5 worm cellular contexts compared by ENCODE assay signal in genomic region chrV:15085335-15085800, ce11.
A peak's percentile ranks its signal among the peaks of the same experiment; 100 is the strongest.
TF ChIP-seq lines count a peak whose summit lies in the region.

ahsa-1 (minus strand) TSS chrV:15085385.
C01G10.7 (plus strand) TSS chrV:15085747.

TF ChIP-seq in whole organism, L1 larva, 84 proteins besides CTCF, POLR2A, EP300 and RAD21 (continues in another document):
- TF ChIP-seq fkh-4 (tag; optimal IDR thresholded peaks at IDR 0.05; lab: Kevin White, UChicago; ENCODE audit: borderline replicate concordance): peak; percentile 94
- peak; percentile 94 for TF ChIP-seq dsc-1 (tag; optimal IDR thresholded peaks at IDR 0.05; lab: Kevin White, UChicago)
- no peak for TF ChIP-seq nhr-28 (tag; optimal IDR thresholded peaks at IDR 0.05; lab: Kevin White, UChicago)
- TF ChIP-seq lsy-2 (tag; optimal IDR thresholded peaks at IDR 0.05; lab: Kevin White, UChicago): peak; percentile 89 to 93
- TF ChIP-seq efl-1 (optimal IDR thresholded peaks at IDR 0.05; lab: Kevin White, UChicago): peak; percentile 84 to 85
- peak; percentile 83 to 97 for TF ChIP-seq efl-1 (GFP tag; optimal IDR thresholded peaks at IDR 0.05 in 1 of 2; lab: Kevin White, UChicago)
- no peak for TF ChIP-seq ets-5 (GFP tag; IDR thresholded peaks at IDR 0.05; lab: Robert Waterston, UW)
- no peak for TF ChIP-seq egl-27 (tag; optimal IDR thresholded peaks at IDR 0.05; lab: Kevin White, UChicago)
- TF ChIP-seq ztf-11 (tag; optimal IDR thresholded peaks at IDR 0.05; lab: Kevin White, UChicago): peak in 1 of 2 experiments; percentile 94
- no peak for TF ChIP-seq egl-13 (tag; optimal IDR thresholded peaks at IDR 0.05; lab: Kevin White, UChicago)
- TF ChIP-seq rnt-1 (tag; optimal IDR thresholded peaks at IDR 0.05; lab: Kevin White, UChicago): peak; percentile 99
- no peak for TF ChIP-seq pag-3 (tag; optimal IDR thresholded peaks at IDR 0.05; lab: Kevin White, UChicago; ENCODE audit: borderline replicate concordance, insufficient read depth)
- no peak for TF ChIP-seq ces-1 (GFP tag; optimal IDR thresholded peaks at IDR 0.05; lab: Kevin White, UChicago)
- peak; percentile 33 for TF ChIP-seq zip-4 (GFP tag; optimal IDR thresholded peaks at IDR 0.05; lab: Kevin White, UChicago)
- peak; percentile 77 for TF ChIP-seq nhr-237 (tag; optimal IDR thresholded peaks at IDR 0.05; lab: Kevin White, UChicago)
- peak; percentile 85 to 86 for TF ChIP-seq lin-35 (GFP tag; optimal IDR thresholded peaks at IDR 0.05; lab: Kevin White, UChicago)
- no peak for TF ChIP-seq alr-1 (tag; optimal IDR thresholded peaks at IDR 0.05; lab: Kevin White, UChicago; ENCODE audit: borderline replicate concordance)

TF ChIP-seq in whole organism, L3 larva, 47 proteins besides CTCF, POLR2A, EP300 and RAD21 (continues in another document):
- TF ChIP-seq ZK546.5 (tag; optimal IDR thresholded peaks at IDR 0.05; lab: Kevin White, UChicago) (no peak), daf-12 (tag; optimal IDR thresholded peaks at IDR 0.05; lab: Kevin White, UChicago) (no peak), nhr-25 (tag; optimal IDR thresholded peaks at IDR 0.05; lab: Kevin White, UChicago) (peak; percentile 86), hmg-11 (tag; optimal IDR thresholded peaks at IDR 0.05; lab: Kevin White, UChicago) (peak; percentile 83), pha-4 (tag; optimal IDR thresholded peaks at IDR 0.05; lab: Kevin White, UChicago) (peak; percentile 95), elt-2 (tag; optimal IDR thresholded peaks at IDR 0.05; lab: Kevin White, UChicago) (peak; percentile 61), ceh-9 (tag; optimal IDR thresholded peaks at IDR 0.05; lab: Kevin White, UChicago) (no peak), nhr-11 (tag; optimal IDR thresholded peaks at IDR 0.05; lab: Kevin White, UChicago) (peak; percentile 11), egl-27 (tag; optimal IDR thresholded peaks at IDR 0.05; lab: Kevin White, UChicago) (peak; percentile 13), zag-1 (tag; optimal IDR thresholded peaks at IDR 0.05; lab: Kevin White, UChicago) (no peak), ceh-82 (tag; optimal IDR thresholded peaks at IDR 0.05; lab: Kevin White, UChicago) (peak; percentile 68), lsy-12 (tag; optimal IDR thresholded peaks at IDR 0.05; lab: Kevin White, UChicago) (peak; percentile 85), ama-1 (optimal IDR thresholded peaks at IDR 0.05; lab: Kevin White, UChicago) (no peak), nfya-1 (tag; optimal IDR thresholded peaks at IDR 0.05; lab: Kevin White, UChicago; ENCODE audit: insufficient read depth) (peak; percentile 89), lin-39 (tag; optimal IDR thresholded peaks at IDR 0.05; lab: Kevin White, UChicago) (peak; percentile 75), ceh-28 (tag; optimal IDR thresholded peaks at IDR 0.05; lab: Kevin White, UChicago) (peak; percentile 77), tbx-2 (tag; optimal IDR thresholded peaks at IDR 0.05; lab: Kevin White, UChicago) (peak; percentile 37), egl-5 (tag; optimal IDR thresholded peaks at IDR 0.05; lab: Kevin White, UChicago) (peak; percentile 87), nhr-77 (tag; optimal IDR thresholded peaks at IDR 0.05; lab: Kevin White, UChicago) (peak; percentile 37)

TF ChIP-seq in whole organism, early embryonic, 17 proteins besides CTCF, POLR2A, EP300 and RAD21:
- TF ChIP-seq tra-4 (tag; optimal IDR thresholded peaks at IDR 0.05; lab: Kevin White, UChicago) (no peak), hmg-4 (GFP tag; optimal IDR thresholded peaks at IDR 0.05; lab: Kevin White, UChicago) (no peak), F13C5.2 (tag; optimal IDR thresholded peaks at IDR 0.05; lab: Kevin White, UChicago) (peak; percentile 64), scrt-1 (GFP tag; IDR thresholded peaks at IDR 0.05; lab: Robert Waterston, UW) (no peak), ceh-13 (GFP tag; optimal IDR thresholded peaks at IDR 0.05; lab: Kevin White, UChicago) (no peak), B0310.2 (tag; optimal IDR thresholded peaks at IDR 0.05; lab: Kevin White, UChicago) (no peak), ama-1 (optimal IDR thresholded peaks at IDR 0.05; lab: Kevin White, UChicago) (no peak), tbx-37 (GFP tag; conservative IDR thresholded peaks at IDR 0.05; lab: Robert Waterston, UW) (peak; percentile 70), sea-1 (GFP tag; conservative IDR thresholded peaks at IDR 0.05; lab: Robert Waterston, UW) (no peak), pes-1 (GFP tag; IDR thresholded peaks at IDR 0.05; lab: Robert Waterston, UW) (peak; percentile 78), flt-1 (GFP tag; IDR thresholded peaks at IDR 0.05; lab: Robert Waterston, UW) (0 out of 2 replicates have a peak, but pooled peaks have one; percentile 24), tbx-11 (GFP tag; IDR thresholded peaks at IDR 0.05; lab: Robert Waterston, UW) (no peak), ets-7 (tag; optimal IDR thresholded peaks at IDR 0.05; lab: Kevin White, UChicago) (peak; percentile 16), hnd-1 (tag; optimal IDR thresholded peaks at IDR 0.05; lab: Kevin White, UChicago) (peak; percentile 10), aly-1 (tag; optimal IDR thresholded peaks at IDR 0.05; lab: Kevin White, UChicago) (no peak), ceh-36 (tag; optimal IDR thresholded peaks at IDR 0.05; lab: Kevin White, UChicago) (no peak), hmbx-1 (tag; optimal IDR thresholded peaks at IDR 0.05; lab: Kevin White, UChicago) (peak; percentile 6)

TF ChIP-seq in whole organism, midembryonic, 9 proteins besides CTCF, POLR2A, EP300 and RAD21:
- no peak for TF ChIP-seq klf-2 (GFP tag; conservative IDR thresholded peaks at IDR 0.05; lab: Robert Waterston, UW)
- peak; percentile 77 for TF ChIP-seq flt-1 (GFP tag; IDR thresholded peaks at IDR 0.05; lab: Robert Waterston, UW)
- TF ChIP-seq T22C8.4 (GFP tag; IDR thresholded peaks at IDR 0.05; lab: Robert Waterston, UW): no peak
- TF ChIP-seq cog-1 (tag; optimal IDR thresholded peaks at IDR 0.05; lab: Kevin White, UChicago): peak; percentile 83
- TF ChIP-seq ztf-23 (GFP tag; IDR thresholded peaks at IDR 0.05; lab: Robert Waterston, UW): peak; percentile 89

TF ChIP-seq in whole organism, young adult, 124 proteins besides CTCF, POLR2A, EP300 and RAD21 (continues in another document):
- TF ChIP-seq chd-7 (tag; optimal IDR thresholded peaks at IDR 0.05; lab: Kevin White, UChicago): no peak
- TF ChIP-seq sea-2 (GFP tag; IDR thresholded peaks at IDR 0.05; lab: Robert Waterston, UW): no peak
- TF ChIP-seq lir-1 (GFP tag; conservative IDR thresholded peaks at IDR 0.05; lab: Robert Waterston, UW): peak; percentile 82
- peak; percentile 93 for TF ChIP-seq ztf-28 (GFP tag; IDR thresholded peaks at IDR 0.05; lab: Robert Waterston, UW)
- TF ChIP-seq B0336.3 (GFP tag; IDR thresholded peaks at IDR 0.05; lab: Robert Waterston, UW): no peak
- no peak for TF ChIP-seq nfya-2 (GFP tag; IDR thresholded peaks at IDR 0.05; lab: Robert Waterston, UW)
- TF ChIP-seq F39B2.1 (GFP tag; IDR thresholded peaks at IDR 0.05; lab: Robert Waterston, UW): no peak
- TF ChIP-seq ama-1 (optimal IDR thresholded peaks at IDR 0.05; lab: Kevin White, UChicago): no peak
- TF ChIP-seq ama-1 (GFP tag; optimal IDR thresholded peaks at IDR 0.05; lab: Kevin White, UChicago): no peak
- TF ChIP-seq D2030.7 (GFP tag; IDR thresholded peaks at IDR 0.05; lab: Robert Waterston, UW): peak; percentile 88
- TF ChIP-seq F22D6.2 (tag; optimal IDR thresholded peaks at IDR 0.05; lab: Kevin White, UChicago): peak; percentile 52
- TF ChIP-seq tbx-9 (tag; optimal IDR thresholded peaks at IDR 0.05; lab: Kevin White, UChicago; ENCODE audit: borderline replicate concordance): no peak
- TF ChIP-seq nhr-80 (tag; optimal IDR thresholded peaks at IDR 0.05; lab: Kevin White, UChicago): peak; percentile 49
- peak; percentile 26 for TF ChIP-seq him-1 (tag; optimal IDR thresholded peaks at IDR 0.05; lab: Kevin White, UChicago)
- peak; percentile 92 for TF ChIP-seq ceh-27 (GFP tag; optimal IDR thresholded peaks at IDR 0.05; lab: Kevin White, UChicago)
- TF ChIP-seq rpc-1 (optimal IDR thresholded peaks at IDR 0.05; lab: Kevin White, UChicago): peak; percentile 31
- TF ChIP-seq rpc-1 (tag; optimal IDR thresholded peaks at IDR 0.05; lab: Kevin White, UChicago): no peak
- peak; percentile 23 for TF ChIP-seq hrde-1 (tag; optimal IDR thresholded peaks at IDR 0.05; lab: Kevin White, UChicago; ENCODE audit: borderline replicate concordance)
- TF ChIP-seq ZK185.1 (tag; optimal IDR thresholded peaks at IDR 0.05; lab: Kevin White, UChicago; ENCODE audit: poor library complexity, severe bottlenecking): peak; percentile 97
- TF ChIP-seq F37B4.10 (GFP tag; IDR thresholded peaks at IDR 0.05; lab: Robert Waterston, UW): no peak
- TF ChIP-seq sdz-38 (tag; optimal IDR thresholded peaks at IDR 0.05; lab: Kevin White, UChicago): no peak
- no peak for TF ChIP-seq dpff-1 (tag; optimal IDR thresholded peaks at IDR 0.05; lab: Kevin White, UChicago)
- TF ChIP-seq ceh-100 (GFP tag; IDR thresholded peaks at IDR 0.05; lab: Robert Waterston, UW): peak; percentile 72
- peak; percentile 19 for TF ChIP-seq xnd-1 (tag; optimal IDR thresholded peaks at IDR 0.05; lab: Kevin White, UChicago)
- TF ChIP-seq ztf-6 (GFP tag; IDR thresholded peaks at IDR 0.05; lab: Robert Waterston, UW): peak; percentile 83
- peak; percentile 81; the same call in 1 of the 2 replicates for TF ChIP-seq Y95B8A.8 (GFP tag; IDR thresholded peaks at IDR 0.05; lab: Robert Waterston, UW)
- TF ChIP-seq F23B12.7 (tag; optimal IDR thresholded peaks at IDR 0.05; lab: Kevin White, UChicago; ENCODE audit: insufficient read depth): peak; percentile 84
- peak; percentile 57 for TF ChIP-seq efl-1 (GFP tag; optimal IDR thresholded peaks at IDR 0.05; lab: Kevin White, UChicago)
- peak; percentile 90 for TF ChIP-seq aptf-2 (GFP tag; conservative IDR thresholded peaks at IDR 0.05; lab: Robert Waterston, UW)
- TF ChIP-seq zfh-2 (GFP tag; conservative IDR thresholded peaks at IDR 0.05; lab: Robert Waterston, UW): no peak
- TF ChIP-seq egl-18 (GFP tag; IDR thresholded peaks at IDR 0.05; lab: Robert Waterston, UW): no peak
- no peak for TF ChIP-seq ceh-58 (GFP tag; IDR thresholded peaks at IDR 0.05; lab: Robert Waterston, UW)
- TF ChIP-seq F33H1.4 (GFP tag; IDR thresholded peaks at IDR 0.05; lab: Robert Waterston, UW): peak; percentile 70
- no peak for TF ChIP-seq gei-17 (GFP tag; optimal IDR thresholded peaks at IDR 0.05; lab: Kevin White, UChicago)
- TF ChIP-seq madf-8 (GFP tag; conservative IDR thresholded peaks at IDR 0.05; lab: Robert Waterston, UW): peak; percentile 74
- no peak for TF ChIP-seq C06A6.2 (GFP tag; conservative IDR thresholded peaks at IDR 0.05; lab: Robert Waterston, UW)
- peak; percentile 80 for TF ChIP-seq egl-44 (GFP tag; IDR thresholded peaks at IDR 0.05; lab: Robert Waterston, UW)
- TF ChIP-seq Y53F4B.3 (GFP tag; IDR thresholded peaks at IDR 0.05; lab: Robert Waterston, UW): no peak
- no peak for TF ChIP-seq attf-6 (GFP tag; IDR thresholded peaks at IDR 0.05; lab: Robert Waterston, UW)
- TF ChIP-seq somi-1 (GFP tag; optimal IDR thresholded peaks at IDR 0.05; lab: Kevin White, UChicago): no peak
- TF ChIP-seq ceh-91 (GFP tag; IDR thresholded peaks at IDR 0.05; lab: Robert Waterston, UW): peak; percentile 90

Comparison
In these comparisons a context has a peak if more than half of its experiments do, and no peak if none do; other contexts are left out.
1. Of the 8 proteins assayed by ChIP-seq in both whole organism, young adult and whole organism, L1 larva: peak only in whole organism, young adult: none; only in whole organism, L1 larva: ama-1, dpl-1, lin-35 and nhr-90; in both: efl-1, snpc-4 and unc-130; in neither: 1.